Fruit fly (Drosophila melanogaster) whole organism, prepupa: ENCODE data around the gene CG11151.

Experiments
- Blimp-1 ChIP-seq: fragments of 200-800 bp; sonication (Bioruptor generic); optimal IDR thresholded peaks from 3 replicates; lab custom pipeline; 2017; ENCODE audit warnings: missing biosample characterization, missing genetic modification characterization, mild to moderate bottlenecking, moderate library complexity, missing genetic modification reagents
- CG10631 ChIP-seq: fragments of 200-800 bp; sonication (Bioruptor generic); optimal IDR thresholded peaks from 2 replicates; lab custom pipeline; 2016; ENCODE audit warnings: missing biosample characterization, missing genetic modification characterization
- CG10669 ChIP-seq: fragments of 200-800 bp; sonication (Bioruptor generic); optimal IDR thresholded peaks from 3 replicates; lab custom pipeline; 2018; ENCODE audit warnings: missing biosample characterization, mild to moderate bottlenecking, missing genetic modification characterization, moderate library complexity
- CG11294 ChIP-seq: fragments of 200-800 bp; sonication (Bioruptor generic); IDR thresholded peaks from 2 replicates; pipeline ENCODE4 v1.3.6; 2022; ENCODE audit warnings: missing biosample characterization, missing genetic modification characterization
- CG11762 ChIP-seq: fragments of 200-800 bp; sonication (Bioruptor generic); optimal IDR thresholded peaks from 3 replicates; lab custom pipeline; 2016; ENCODE audit warnings: missing biosample characterization, missing genetic modification characterization; ENCODE audit not compliant: insufficient read depth
- CG11902 ChIP-seq: fragments of 200-800 bp; sonication (Bioruptor generic); optimal IDR thresholded peaks from 3 replicates; lab custom pipeline; 2016; ENCODE audit warnings: missing biosample characterization, missing genetic modification characterization
- CG15336 ChIP-seq: fragments of 200-800 bp; sonication (Bioruptor generic); IDR thresholded peaks from 2 replicates; pipeline ENCODE4 v1.3.6; 2022; ENCODE audit warnings: missing biosample characterization, missing genetic modification characterization
- CG1621 ChIP-seq: fragments of 200-800 bp; sonication (Bioruptor generic); optimal IDR thresholded peaks from 3 replicates; lab custom pipeline; 2018; ENCODE audit warnings: missing biosample characterization, mild to moderate bottlenecking, missing genetic modification characterization
- CG16779 ChIP-seq: fragments of 200-800 bp; sonication (Bioruptor generic); optimal IDR thresholded peaks from 3 replicates; lab custom pipeline; 2017; ENCODE audit warnings: missing biosample characterization, mild to moderate bottlenecking, missing genetic modification characterization
- CG3032 ChIP-seq: fragments of 200-800 bp; optimal IDR thresholded peaks from 2 replicates; lab custom pipeline; 2019; ENCODE audit warnings: missing biosample characterization, mild to moderate bottlenecking, missing genetic modification characterization, moderate library complexity
- CG31627 ChIP-seq: fragments of 200-800 bp; sonication (Bioruptor generic); optimal IDR thresholded peaks from 3 replicates; lab custom pipeline; 2016; ENCODE audit warnings: missing biosample characterization, missing genetic modification characterization
- CG32006 ChIP-seq: fragments of 200-800 bp; sonication (Bioruptor generic); optimal IDR thresholded peaks from 3 replicates; lab custom pipeline; 2017; ENCODE audit warnings: missing biosample characterization, mild to moderate bottlenecking, missing genetic modification characterization
- CG34406 ChIP-seq: fragments of 200-800 bp; sonication (Bioruptor generic); optimal IDR thresholded peaks from 3 replicates; lab custom pipeline; 2016; ENCODE audit warnings: missing biosample characterization, missing genetic modification characterization
- CG3919 ChIP-seq: fragments of 200-800 bp; sonication (Bioruptor generic); optimal IDR thresholded peaks from 3 replicates; lab custom pipeline; 2016; ENCODE audit warnings: missing biosample characterization, missing genetic modification characterization
- CG6163 ChIP-seq: fragments of 200-800 bp; sonication (Bioruptor generic); IDR thresholded peaks from 3 replicates; pipeline ENCODE4 v1.3.6; 2022; ENCODE audit warnings: missing biosample characterization, missing genetic modification characterization
- CG6792 ChIP-seq: fragments of 200-800 bp; sonication (Bioruptor generic); optimal IDR thresholded peaks from 3 replicates; lab custom pipeline; 2016; ENCODE audit warnings: missing biosample characterization, missing genetic modification characterization
- CG6808 ChIP-seq: fragments of 200-800 bp; sonication (Bioruptor generic); optimal IDR thresholded peaks from 3 replicates; lab custom pipeline; 2017; ENCODE audit warnings: missing biosample characterization, missing genetic modification characterization, mild to moderate bottlenecking, moderate library complexity, missing genetic modification reagents
- CG6854 ChIP-seq: fragments of 200-800 bp; sonication (Bioruptor generic); optimal IDR thresholded peaks from 2 replicates; lab custom pipeline; 2017; ENCODE audit warnings: missing biosample characterization, mild to moderate bottlenecking, missing genetic modification characterization
- CG7368 ChIP-seq: fragments of 200-800 bp; sonication (Bioruptor generic); optimal IDR thresholded peaks from 3 replicates; lab custom pipeline; 2016; ENCODE audit warnings: missing biosample characterization, missing genetic modification characterization
- CG8119 ChIP-seq: fragments of 200-800 bp; sonication (Bioruptor generic); IDR thresholded peaks from 3 replicates; pipeline ENCODE4 v1.3.6; 2022; ENCODE audit warnings: missing biosample characterization, missing genetic modification characterization
- CG8319 ChIP-seq: fragments of 200-800 bp; sonication (Bioruptor generic); optimal IDR thresholded peaks from 3 replicates; lab custom pipeline; 2016; ENCODE audit warnings: missing biosample characterization, missing genetic modification characterization
- CG8632 ChIP-seq: fragments of 200-800 bp; sonication (Bioruptor generic); optimal IDR thresholded peaks from 3 replicates; lab custom pipeline; 2016; ENCODE audit warnings: missing biosample characterization, missing genetic modification characterization
- Eip75B ChIP-seq: fragments of 200-800 bp; sonication (Bioruptor generic); optimal IDR thresholded peaks from 3 replicates; lab custom pipeline; 2016; ENCODE audit warnings: missing biosample characterization, missing genetic modification characterization
- Eip93F ChIP-seq: fragments of 200-800 bp; sonication (Bioruptor generic); optimal IDR thresholded peaks from 2 replicates; lab custom pipeline; 2016; ENCODE audit warnings: missing biosample characterization, mild to moderate bottlenecking, missing genetic modification characterization
- Ets21C ChIP-seq: fragments of 200-800 bp; sonication (Bioruptor generic); optimal IDR thresholded peaks from 3 replicates; lab custom pipeline; 2016; ENCODE audit warnings: missing biosample characterization, missing genetic modification characterization
- Ets96B ChIP-seq: fragments of 200-800 bp; optimal IDR thresholded peaks from 2 replicates; lab custom pipeline; 2019; ENCODE audit warnings: missing biosample characterization, mild to moderate bottlenecking, missing genetic modification characterization, moderate library complexity
- Hr38 ChIP-seq: sonication (Bioruptor generic); optimal IDR thresholded peaks from 2 replicates; lab custom pipeline; 2016; ENCODE audit warnings: missing biosample characterization, missing genetic modification characterization
- Hr39 ChIP-seq: fragments of 200-800 bp; sonication (Bioruptor generic); optimal IDR thresholded peaks from 2 replicates; lab custom pipeline; 2016; ENCODE audit warnings: missing biosample characterization, missing genetic modification characterization
- Lpt ChIP-seq: fragments of 200-800 bp; sonication (Bioruptor generic); optimal IDR thresholded peaks from 3 replicates; lab custom pipeline; 2016; ENCODE audit warnings: missing biosample characterization, missing genetic modification characterization
- Met ChIP-seq: fragments of 200-800 bp; sonication (Bioruptor generic); optimal IDR thresholded peaks from 3 replicates; lab custom pipeline; 2016; ENCODE audit warnings: missing biosample characterization, missing genetic modification characterization
- OdsH ChIP-seq: fragments of 200-800 bp; sonication (Bioruptor generic); optimal IDR thresholded peaks from 3 replicates; lab custom pipeline; 2016; ENCODE audit warnings: missing biosample characterization, missing genetic modification characterization
- Sox102F ChIP-seq: fragments of 200-800 bp; sonication (Bioruptor generic); optimal IDR thresholded peaks from 2 replicates; lab custom pipeline; 2016; ENCODE audit warnings: missing biosample characterization, mild to moderate bottlenecking, missing genetic modification characterization
- Sox14 ChIP-seq: fragments of 200-800 bp; sonication (Bioruptor generic); optimal IDR thresholded peaks from 3 replicates; lab custom pipeline; 2016; ENCODE audit warnings: missing biosample characterization, missing genetic modification characterization
- Sox15 ChIP-seq: fragments of 200-800 bp; sonication (Bioruptor generic); optimal IDR thresholded peaks from 3 replicates; lab custom pipeline; 2016; ENCODE audit warnings: missing biosample characterization, missing genetic modification characterization
- achi ChIP-seq: fragments of 200-800 bp; sonication (Bioruptor generic); optimal IDR thresholded peaks from 3 replicates; lab custom pipeline; 2016; ENCODE audit warnings: missing biosample characterization, missing genetic modification characterization
- acj6 ChIP-seq: fragments of 200-800 bp; sonication (Bioruptor generic); optimal IDR thresholded peaks from 3 replicates; lab custom pipeline; 2016; ENCODE audit warnings: missing biosample characterization, missing genetic modification characterization
- cyc ChIP-seq: fragments of 200-800 bp; sonication (Bioruptor generic); optimal IDR thresholded peaks from 3 replicates; lab custom pipeline; 2016; ENCODE audit warnings: missing biosample characterization, missing genetic modification characterization
- dsx ChIP-seq: fragments of 200-800 bp; optimal IDR thresholded peaks from 3 replicates; lab custom pipeline; 2019; ENCODE audit warnings: missing biosample characterization, mild to moderate bottlenecking, missing genetic modification characterization, moderate library complexity; ENCODE audit not compliant: poor library complexity, severe bottlenecking
- eg ChIP-seq: fragments of 200-800 bp; sonication (Bioruptor generic); IDR thresholded peaks from 3 replicates; pipeline ENCODE4 v1.3.6; 2022; ENCODE audit warnings: missing biosample characterization, missing genetic modification characterization
- esn ChIP-seq: fragments of 200-800 bp; sonication (Bioruptor generic); optimal IDR thresholded peaks from 2 replicates; lab custom pipeline; 2016; ENCODE audit warnings: missing biosample characterization, mild to moderate bottlenecking, missing genetic modification characterization, moderate library complexity
- fd59A ChIP-seq: fragments of 200-800 bp; sonication (Bioruptor generic); optimal IDR thresholded peaks from 2 replicates; lab custom pipeline; 2017; ENCODE audit warnings: missing biosample characterization, mild to moderate bottlenecking, missing genetic modification characterization, missing genetic modification reagents
- fd85E ChIP-seq: fragments of 200-800 bp; sonication (Bioruptor generic); optimal IDR thresholded peaks from 3 replicates; lab custom pipeline; 2016; ENCODE audit warnings: missing biosample characterization, missing genetic modification characterization
- fkh ChIP-seq: fragments of 200-800 bp; sonication (Bioruptor generic); optimal IDR thresholded peaks from 3 replicates; lab custom pipeline; 2017; ENCODE audit warnings: missing biosample characterization, mild to moderate bottlenecking, missing genetic modification characterization, moderate library complexity
- lz ChIP-seq: fragments of 200-800 bp; sonication (Bioruptor generic); optimal IDR thresholded peaks from 3 replicates; lab custom pipeline; 2016; ENCODE audit warnings: missing biosample characterization, missing genetic modification characterization
- net ChIP-seq: fragments of 200-800 bp; sonication (Bioruptor generic); optimal IDR thresholded peaks from 3 replicates; lab custom pipeline; 2016; ENCODE audit warnings: missing biosample characterization, missing genetic modification characterization
- pdm3 ChIP-seq: fragments of 200-800 bp; sonication (Bioruptor generic); optimal IDR thresholded peaks from 3 replicates; lab custom pipeline; 2016; ENCODE audit warnings: missing biosample characterization, missing genetic modification characterization
- salr ChIP-seq, 2 experiments: fragments of 200-800 bp; sonication (Bioruptor generic); optimal IDR thresholded peaks; 3 replicates each; lab custom pipeline; 2016 to 2018; ENCODE audit warnings: missing biosample characterization in 2 of 2, missing genetic modification characterization in 2 of 2, mild to moderate bottlenecking in 1 of 2
- ss ChIP-seq, 2 experiments: fragments of 200-800 bp; sonication (Bioruptor generic); optimal IDR thresholded peaks; 2 replicates in 1 of 2; 3 replicates in 1 of 2; lab custom pipeline; 2017 to 2018; ENCODE audit warnings: mild to moderate bottlenecking in 2 of 2, missing biosample characterization in 2 of 2, missing genetic modification characterization in 2 of 2, moderate library complexity in 1 of 2
- svp ChIP-seq: fragments of 200-800 bp; sonication (Bioruptor generic); peaks from one replicate; lab custom pipeline; 2016; ENCODE audit warnings: missing biosample characterization, missing genetic modification characterization
- vri ChIP-seq: fragments of 200-800 bp; sonication (Bioruptor generic); optimal IDR thresholded peaks from 3 replicates; lab custom pipeline; 2016; ENCODE audit warnings: missing biosample characterization, mild to moderate bottlenecking, missing genetic modification characterization

Gene CG11151

dm6 chrX:13754476-13754875, 14.9 kb downstream of the CG11151 start (continued):
- TF ChIP-seq esn (GFP tag; lab: Kevin White, UChicago) (peak; percentile 48), ss (GFP tag; optimal IDR thresholded peaks at IDR 0.05; lab: Kevin White, UChicago) (peak in 1 of 2 experiments; percentile 25), CG8632 (GFP tag; lab: Kevin White, UChicago) (peak; percentile 6), Eip93F (no peak), CG11294 (GFP tag; lab: Robert Waterston, UW) (no peak; the same call in 1 of the 2 replicates), Hr39 (GFP tag; lab: Kevin White, UChicago) (peak; percentile 35), fd59A (GFP tag; lab: Kevin White, UChicago) (no peak)

- TF ChIP-seq CG6163 (GFP tag; lab: Robert Waterston, UW) (peak; percentile 67), OdsH (GFP tag; lab: Kevin White, UChicago) (no peak), CG34406 (GFP tag; lab: Kevin White, UChicago) (peak; percentile 7), lz (GFP tag; lab: Kevin White, UChicago) (peak; percentile 22), esn (GFP tag; lab: Kevin White, UChicago) (peak; percentile 5), Ets96B (tag; lab: Kevin White, UChicago) (peak; percentile 71), Blimp-1 (GFP tag; lab: Kevin White, UChicago) (peak; percentile 66), Ets21C (GFP tag; lab: Kevin White, UChicago) (no peak), CG6792 (GFP tag; lab: Kevin White, UChicago) (no peak), CG10631 (GFP tag; lab: Kevin White, UChicago) (no peak), Sox14 (GFP tag; lab: Kevin White, UChicago) (peak; percentile 50), CG32006 (GFP tag; lab: Kevin White, UChicago) (peak; percentile 32), CG11902 (GFP tag; lab: Kevin White, UChicago) (no peak), fd59A (GFP tag; lab: Kevin White, UChicago) (no peak), CG8319 (no peak), Lpt (no peak), Eip75B (GFP tag; lab: Kevin White, UChicago) (peak; percentile 51), dsx (GFP tag; lab: Kevin White, UChicago) (peak; percentile 76), vri (GFP tag; lab: Kevin White, UChicago) (peak; percentile 2), fd85E (no peak), CG6808 (GFP tag; lab: Kevin White, UChicago) (peak; percentile 54), CG3919 (GFP tag; lab: Kevin White, UChicago) (no peak), svp (GFP tag; lab: Kevin White, UChicago) (no peak), eg (peak; percentile 75), Sox15 (no peak), CG15336 (GFP tag; lab: Robert Waterston, UW) (peak; percentile 36; the same call in 1 of the 2 replicates), CG1621 (tag; lab: Kevin White, UChicago) (peak; percentile 77), Eip93F (no peak), CG11762 (no peak), CG6854 (GFP tag; lab: Kevin White, UChicago) (peak; percentile 14), CG10669 (GFP tag; lab: Kevin White, UChicago) (peak; percentile 64), achi (no peak), pdm3 (GFP tag; lab: Kevin White, UChicago) (peak; percentile 52), cyc (GFP tag; lab: Kevin White, UChicago) (peak; percentile 12), CG11294 (GFP tag; lab: Robert Waterston, UW) (no peak), salr (GFP tag; optimal IDR thresholded peaks at IDR 0.05; lab: Kevin White, UChicago) (peak in 1 of 2 experiments; percentile 44), CG16779 (peak; percentile 61), acj6 (GFP tag; lab: Kevin White, UChicago) (no peak), fkh (GFP tag; lab: Kevin White, UChicago) (peak; percentile 15), Hr38 (GFP tag; lab: Kevin White, UChicago) (no peak), Sox102F (peak; percentile 29), CG8119 (GFP tag; lab: Robert Waterston, UW) (no peak), CG31627 (GFP tag; lab: Kevin White, UChicago) (no peak), CG3032 (tag; lab: Kevin White, UChicago) (peak; percentile 52), Met (GFP tag; lab: Kevin White, UChicago) (no peak), net (GFP tag; lab: Kevin White, UChicago) (peak; percentile 18), CG7368 (GFP tag; lab: Kevin White, UChicago) (peak; percentile 31)
These were observed 15.6 kb downstream of the CG11151 start, which contains the start of gene Pdcd4 for dm6 chrX:13755152-13755557. Gene Pdcd4 (minus strand): TSS chrX:13755406.
